Worm (Caenorhabditis elegans): ENCODE measurements around the gene prp-38.

DNA sequence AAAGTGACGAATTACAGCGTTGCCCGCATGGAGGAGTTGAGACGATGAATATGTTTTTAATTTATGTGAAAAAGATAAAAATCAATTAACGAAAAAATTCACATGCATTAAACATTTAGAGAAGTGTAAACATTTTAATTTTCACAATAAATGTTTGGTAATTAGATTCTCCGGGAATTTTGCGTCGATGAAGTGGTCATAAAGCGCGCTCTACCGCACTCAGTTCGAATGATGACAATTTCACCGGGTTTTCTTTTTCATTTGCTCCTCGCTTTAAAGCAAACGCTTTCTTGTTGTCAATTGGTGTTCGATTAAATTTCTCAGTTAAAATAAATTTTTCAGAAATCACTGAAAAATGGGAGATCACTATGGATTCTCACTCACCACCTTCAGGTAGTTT lies 35.8 kb downstream of the prp-38 start, which contains the start of the genes D1054.1 and pas-2:
- TF ChIP-seq hnd-1 (tag; optimal IDR thresholded peaks at IDR 0.05) (no peak), hmg-4 (GFP tag; optimal IDR thresholded peaks at IDR 0.05) (no peak), ama-1 (optimal IDR thresholded peaks at IDR 0.05) (no peak), tbx-11 (GFP tag; IDR thresholded peaks at IDR 0.05) (no peak), B0310.2 (tag; optimal IDR thresholded peaks at IDR 0.05) (no peak), pes-1 (GFP tag; IDR thresholded peaks at IDR 0.05) (no peak), F13C5.2 (tag; optimal IDR thresholded peaks at IDR 0.05) (no peak), hmbx-1 (tag; optimal IDR thresholded peaks at IDR 0.05) (no peak), ceh-13 (GFP tag; optimal IDR thresholded peaks at IDR 0.05) (no peak), tbx-37 (GFP tag; conservative IDR thresholded peaks at IDR 0.05) (no peak), sea-1 (GFP tag; conservative IDR thresholded peaks at IDR 0.05) (no peak)
